Fruit fly (Drosophila melanogaster) S2 (cell line): ENCODE data around the gene CG10232.

Source experiments
- CG8478 ChIP-seq: fragments of >200 bp; optimal IDR thresholded peaks from 2 replicates; lab custom pipeline; 2018
- CTCF ChIP-seq, 2 experiments: fragments of >200 bp; optimal IDR thresholded peaks; 2 replicates each; lab custom pipeline; 2018

DNA sequence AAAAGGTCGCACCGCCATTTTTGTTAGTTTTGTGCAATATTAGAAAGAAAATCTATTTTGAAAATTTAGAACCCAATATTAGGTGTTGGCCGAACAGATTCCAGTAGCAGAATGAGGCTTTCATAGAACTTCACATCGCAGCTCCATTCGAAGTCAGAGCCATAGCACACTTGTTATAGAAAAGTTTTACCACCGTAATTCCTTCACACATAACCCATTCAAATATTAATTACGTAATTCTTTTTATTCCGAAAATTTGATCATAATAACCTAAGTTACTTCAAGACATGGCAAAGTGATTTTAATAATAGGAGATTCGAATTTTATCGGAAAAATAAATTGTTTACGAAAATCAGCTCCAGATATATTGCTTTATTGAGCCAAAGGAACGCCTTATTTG, 25.3 kb downstream of the CG10232 start, which contains the start of gene CG10252:
- TF ChIP-seq CG8478 (lab: Kevin White, UChicago) (no peak), CTCF (optimal IDR thresholded peaks at IDR 0.05; lab: Kevin White, UChicago) (no peak)
